Fruit fly (Drosophila melanogaster) whole organism, prepupa: ENCODE results near the gene AP-1gamma.

Experiments used
- Blimp-1 ChIP-seq: fragments of 200-800 bp; sonication (Bioruptor generic); optimal IDR thresholded peaks from 3 replicates; lab custom pipeline; 2017; ENCODE audit warnings: missing biosample characterization, missing genetic modification characterization, mild to moderate bottlenecking, moderate library complexity, missing genetic modification reagents
- CG10631 ChIP-seq: fragments of 200-800 bp; sonication (Bioruptor generic); optimal IDR thresholded peaks from 2 replicates; lab custom pipeline; 2016; ENCODE audit warnings: missing biosample characterization, missing genetic modification characterization
- CG10669 ChIP-seq: fragments of 200-800 bp; sonication (Bioruptor generic); optimal IDR thresholded peaks from 3 replicates; lab custom pipeline; 2018; ENCODE audit warnings: missing biosample characterization, mild to moderate bottlenecking, missing genetic modification characterization, moderate library complexity
- CG11294 ChIP-seq: fragments of 200-800 bp; sonication (Bioruptor generic); IDR thresholded peaks from 2 replicates; pipeline ENCODE4 v1.3.6; 2022; ENCODE audit warnings: missing biosample characterization, missing genetic modification characterization
- CG11762 ChIP-seq: fragments of 200-800 bp; sonication (Bioruptor generic); optimal IDR thresholded peaks from 3 replicates; lab custom pipeline; 2016; ENCODE audit warnings: missing biosample characterization, missing genetic modification characterization; ENCODE audit not compliant: insufficient read depth
- CG15336 ChIP-seq: fragments of 200-800 bp; sonication (Bioruptor generic); IDR thresholded peaks from 2 replicates; pipeline ENCODE4 v1.3.6; 2022; ENCODE audit warnings: missing biosample characterization, missing genetic modification characterization
- CG1621 ChIP-seq: fragments of 200-800 bp; sonication (Bioruptor generic); optimal IDR thresholded peaks from 3 replicates; lab custom pipeline; 2018; ENCODE audit warnings: missing biosample characterization, mild to moderate bottlenecking, missing genetic modification characterization
- CG16779 ChIP-seq: fragments of 200-800 bp; sonication (Bioruptor generic); optimal IDR thresholded peaks from 3 replicates; lab custom pipeline; 2017; ENCODE audit warnings: missing biosample characterization, mild to moderate bottlenecking, missing genetic modification characterization
- CG3032 ChIP-seq: fragments of 200-800 bp; optimal IDR thresholded peaks from 2 replicates; lab custom pipeline; 2019; ENCODE audit warnings: missing biosample characterization, mild to moderate bottlenecking, missing genetic modification characterization, moderate library complexity
- CG32006 ChIP-seq: fragments of 200-800 bp; sonication (Bioruptor generic); optimal IDR thresholded peaks from 3 replicates; lab custom pipeline; 2017; ENCODE audit warnings: missing biosample characterization, mild to moderate bottlenecking, missing genetic modification characterization
- CG34406 ChIP-seq: fragments of 200-800 bp; sonication (Bioruptor generic); optimal IDR thresholded peaks from 3 replicates; lab custom pipeline; 2016; ENCODE audit warnings: missing biosample characterization, missing genetic modification characterization
- CG3919 ChIP-seq: fragments of 200-800 bp; sonication (Bioruptor generic); optimal IDR thresholded peaks from 3 replicates; lab custom pipeline; 2016; ENCODE audit warnings: missing biosample characterization, missing genetic modification characterization
- CG6163 ChIP-seq: fragments of 200-800 bp; sonication (Bioruptor generic); IDR thresholded peaks from 3 replicates; pipeline ENCODE4 v1.3.6; 2022; ENCODE audit warnings: missing biosample characterization, missing genetic modification characterization
- CG6276 ChIP-seq: fragments of 200-800 bp; sonication (Bioruptor generic); optimal IDR thresholded peaks from 2 replicates; lab custom pipeline; 2017; ENCODE audit warnings: missing biosample characterization, mild to moderate bottlenecking, missing genetic modification characterization
- CG6792 ChIP-seq: fragments of 200-800 bp; sonication (Bioruptor generic); optimal IDR thresholded peaks from 3 replicates; lab custom pipeline; 2016; ENCODE audit warnings: missing biosample characterization, missing genetic modification characterization
- CG6808 ChIP-seq: fragments of 200-800 bp; sonication (Bioruptor generic); optimal IDR thresholded peaks from 3 replicates; lab custom pipeline; 2017; ENCODE audit warnings: missing biosample characterization, missing genetic modification characterization, mild to moderate bottlenecking, moderate library complexity, missing genetic modification reagents
- CG6854 ChIP-seq: fragments of 200-800 bp; sonication (Bioruptor generic); optimal IDR thresholded peaks from 2 replicates; lab custom pipeline; 2017; ENCODE audit warnings: missing biosample characterization, mild to moderate bottlenecking, missing genetic modification characterization
- CG7368 ChIP-seq: fragments of 200-800 bp; sonication (Bioruptor generic); optimal IDR thresholded peaks from 3 replicates; lab custom pipeline; 2016; ENCODE audit warnings: missing biosample characterization, missing genetic modification characterization
- CG8632 ChIP-seq: fragments of 200-800 bp; sonication (Bioruptor generic); optimal IDR thresholded peaks from 3 replicates; lab custom pipeline; 2016; ENCODE audit warnings: missing biosample characterization, missing genetic modification characterization
- CG9139 ChIP-seq: fragments of 200-800 bp; sonication (Bioruptor generic); optimal IDR thresholded peaks from 3 replicates; lab custom pipeline; 2017; ENCODE audit warnings: missing biosample characterization, mild to moderate bottlenecking, missing genetic modification characterization
- Eip75B ChIP-seq: fragments of 200-800 bp; sonication (Bioruptor generic); optimal IDR thresholded peaks from 3 replicates; lab custom pipeline; 2016; ENCODE audit warnings: missing biosample characterization, missing genetic modification characterization
- Eip93F ChIP-seq: fragments of 200-800 bp; sonication (Bioruptor generic); optimal IDR thresholded peaks from 2 replicates; lab custom pipeline; 2016; ENCODE audit warnings: missing biosample characterization, mild to moderate bottlenecking, missing genetic modification characterization
- Ets21C ChIP-seq: fragments of 200-800 bp; sonication (Bioruptor generic); optimal IDR thresholded peaks from 3 replicates; lab custom pipeline; 2016; ENCODE audit warnings: missing biosample characterization, missing genetic modification characterization
- Ets96B ChIP-seq: fragments of 200-800 bp; optimal IDR thresholded peaks from 2 replicates; lab custom pipeline; 2019; ENCODE audit warnings: missing biosample characterization, mild to moderate bottlenecking, missing genetic modification characterization, moderate library complexity
- Hr38 ChIP-seq: sonication (Bioruptor generic); optimal IDR thresholded peaks from 2 replicates; lab custom pipeline; 2016; ENCODE audit warnings: missing biosample characterization, missing genetic modification characterization
- Hr39 ChIP-seq: fragments of 200-800 bp; sonication (Bioruptor generic); optimal IDR thresholded peaks from 2 replicates; lab custom pipeline; 2016; ENCODE audit warnings: missing biosample characterization, missing genetic modification characterization
- Hr4 ChIP-seq: fragments of 200-800 bp; sonication (Bioruptor generic); optimal IDR thresholded peaks from 3 replicates; lab custom pipeline; 2016; ENCODE audit warnings: missing biosample characterization, missing genetic modification characterization
- Met ChIP-seq: fragments of 200-800 bp; sonication (Bioruptor generic); optimal IDR thresholded peaks from 3 replicates; lab custom pipeline; 2016; ENCODE audit warnings: missing biosample characterization, missing genetic modification characterization
- OdsH ChIP-seq: fragments of 200-800 bp; sonication (Bioruptor generic); optimal IDR thresholded peaks from 3 replicates; lab custom pipeline; 2016; ENCODE audit warnings: missing biosample characterization, missing genetic modification characterization
- Smox ChIP-seq: fragments of 200-800 bp; sonication (Bioruptor generic); optimal IDR thresholded peaks from 3 replicates; lab custom pipeline; 2016; ENCODE audit warnings: missing biosample characterization, missing genetic modification characterization
- Sox102F ChIP-seq: fragments of 200-800 bp; sonication (Bioruptor generic); optimal IDR thresholded peaks from 2 replicates; lab custom pipeline; 2016; ENCODE audit warnings: missing biosample characterization, mild to moderate bottlenecking, missing genetic modification characterization
- Sox15 ChIP-seq: fragments of 200-800 bp; sonication (Bioruptor generic); optimal IDR thresholded peaks from 3 replicates; lab custom pipeline; 2016; ENCODE audit warnings: missing biosample characterization, missing genetic modification characterization
- acj6 ChIP-seq: fragments of 200-800 bp; sonication (Bioruptor generic); optimal IDR thresholded peaks from 3 replicates; lab custom pipeline; 2016; ENCODE audit warnings: missing biosample characterization, missing genetic modification characterization
- dsx ChIP-seq: fragments of 200-800 bp; optimal IDR thresholded peaks from 3 replicates; lab custom pipeline; 2019; ENCODE audit warnings: missing biosample characterization, mild to moderate bottlenecking, missing genetic modification characterization, moderate library complexity; ENCODE audit not compliant: poor library complexity, severe bottlenecking
- eg ChIP-seq: fragments of 200-800 bp; sonication (Bioruptor generic); IDR thresholded peaks from 3 replicates; pipeline ENCODE4 v1.3.6; 2022; ENCODE audit warnings: missing biosample characterization, missing genetic modification characterization
- esn ChIP-seq: fragments of 200-800 bp; sonication (Bioruptor generic); optimal IDR thresholded peaks from 2 replicates; lab custom pipeline; 2016; ENCODE audit warnings: missing biosample characterization, mild to moderate bottlenecking, missing genetic modification characterization, moderate library complexity
- fd59A ChIP-seq: fragments of 200-800 bp; sonication (Bioruptor generic); optimal IDR thresholded peaks from 2 replicates; lab custom pipeline; 2017; ENCODE audit warnings: missing biosample characterization, mild to moderate bottlenecking, missing genetic modification characterization, missing genetic modification reagents
- fd85E ChIP-seq: fragments of 200-800 bp; sonication (Bioruptor generic); optimal IDR thresholded peaks from 3 replicates; lab custom pipeline; 2016; ENCODE audit warnings: missing biosample characterization, missing genetic modification characterization
- fkh ChIP-seq: fragments of 200-800 bp; sonication (Bioruptor generic); optimal IDR thresholded peaks from 3 replicates; lab custom pipeline; 2017; ENCODE audit warnings: missing biosample characterization, mild to moderate bottlenecking, missing genetic modification characterization, moderate library complexity
- net ChIP-seq: fragments of 200-800 bp; sonication (Bioruptor generic); optimal IDR thresholded peaks from 3 replicates; lab custom pipeline; 2016; ENCODE audit warnings: missing biosample characterization, missing genetic modification characterization
- pdm3 ChIP-seq: fragments of 200-800 bp; sonication (Bioruptor generic); optimal IDR thresholded peaks from 3 replicates; lab custom pipeline; 2016; ENCODE audit warnings: missing biosample characterization, missing genetic modification characterization
- salr ChIP-seq, 2 experiments: fragments of 200-800 bp; sonication (Bioruptor generic); optimal IDR thresholded peaks; 3 replicates each; lab custom pipeline; 2016 to 2018; ENCODE audit warnings: missing biosample characterization in 2 of 2, missing genetic modification characterization in 2 of 2, mild to moderate bottlenecking in 1 of 2
- spab ChIP-seq: fragments of 200-800 bp; sonication (Bioruptor generic); optimal IDR thresholded peaks from 2 replicates; lab custom pipeline; 2017; ENCODE audit warnings: missing biosample characterization, mild to moderate bottlenecking, missing genetic modification characterization, missing genetic modification reagents
- ss ChIP-seq, 2 experiments: fragments of 200-800 bp; sonication (Bioruptor generic); optimal IDR thresholded peaks; 2 replicates in 1 of 2; 3 replicates in 1 of 2; lab custom pipeline; 2017 to 2018; ENCODE audit warnings: mild to moderate bottlenecking in 2 of 2, missing biosample characterization in 2 of 2, missing genetic modification characterization in 2 of 2, moderate library complexity in 1 of 2
- topi ChIP-seq: fragments of 200-800 bp; sonication (Bioruptor generic); optimal IDR thresholded peaks from 3 replicates; lab custom pipeline; 2016; ENCODE audit warnings: missing biosample characterization, missing genetic modification characterization
- vri ChIP-seq: fragments of 200-800 bp; sonication (Bioruptor generic); optimal IDR thresholded peaks from 3 replicates; lab custom pipeline; 2016; ENCODE audit warnings: missing biosample characterization, mild to moderate bottlenecking, missing genetic modification characterization

AP-1gamma gene

DNA sequence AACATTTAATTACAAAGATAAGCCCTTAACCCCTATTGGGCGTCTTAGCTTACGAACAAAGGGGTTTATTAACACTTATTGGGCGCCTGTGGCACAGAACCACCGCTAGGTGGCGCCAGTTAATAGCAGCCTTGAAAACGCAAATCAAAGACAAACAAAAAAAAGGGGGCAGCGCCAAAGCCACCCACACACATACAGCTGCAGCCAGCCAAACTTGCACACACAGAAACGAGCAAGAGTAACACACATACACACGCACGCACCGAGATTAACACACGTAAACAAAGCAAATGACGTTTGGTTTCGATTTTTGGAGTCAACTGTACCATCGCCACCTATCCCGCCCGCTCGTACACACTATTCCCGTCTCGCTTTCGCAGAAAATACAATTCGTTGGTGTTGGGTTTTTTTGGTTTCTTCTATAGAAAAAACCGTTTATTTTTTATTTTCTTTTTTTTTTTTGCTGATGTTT is 43.7 kb downstream of the AP-1gamma start (continued):
- TF ChIP-seq Ets96B (tag; lab: Kevin White, UChicago) (no peak), ss (GFP tag; optimal IDR thresholded peaks at IDR 0.05; lab: Kevin White, UChicago) (peak; percentile 59 to 73), CG6163 (peak; percentile 64; the same call in 1 of the 3 replicates), acj6 (GFP tag; lab: Kevin White, UChicago) (peak; percentile 5), CG6808 (no peak), Eip75B (GFP tag; lab: Kevin White, UChicago) (peak; percentile 21), esn (GFP tag; lab: Kevin White, UChicago) (peak; percentile 49), CG32006 (GFP tag; lab: Kevin White, UChicago) (peak; percentile 42), Hr38 (no peak), CG6276 (GFP tag; lab: Kevin White, UChicago) (no peak), vri (GFP tag; lab: Kevin White, UChicago) (peak; percentile 83), salr (GFP tag; optimal IDR thresholded peaks at IDR 0.05; lab: Kevin White, UChicago) (no peak), Hr39 (GFP tag; lab: Kevin White, UChicago) (no peak), CG34406 (no peak), topi (GFP tag; lab: Kevin White, UChicago) (peak; percentile 24), dsx (GFP tag; lab: Kevin White, UChicago) (peak; percentile 4), eg (peak; percentile 72; the same call in 2 of the 3 replicates), spab (no peak), Met (no peak), Sox15 (GFP tag; lab: Kevin White, UChicago) (no peak), CG6854 (GFP tag; lab: Kevin White, UChicago) (peak; percentile 22), Eip93F (GFP tag; lab: Kevin White, UChicago) (no peak), CG10669 (GFP tag; lab: Kevin White, UChicago) (no peak), net (GFP tag; lab: Kevin White, UChicago) (peak; percentile 29), Hr4 (GFP tag; lab: Kevin White, UChicago) (no peak), pdm3 (GFP tag; lab: Kevin White, UChicago) (no peak), CG6792 (peak; percentile 2), CG9139 (GFP tag; lab: Kevin White, UChicago) (no peak), Blimp-1 (GFP tag; lab: Kevin White, UChicago) (no peak), CG15336 (peak; percentile 65), Sox102F (GFP tag; lab: Kevin White, UChicago) (no peak), CG16779 (peak; percentile 53), fd85E (GFP tag; lab: Kevin White, UChicago) (no peak), Ets21C (GFP tag; lab: Kevin White, UChicago) (no peak), CG7368 (no peak), CG10631 (no peak)
- TF ChIP-seq, all 60 proteins: peak for 28

- TF ChIP-seq spab (peak; percentile 66), CG6792 (peak; percentile 64), CG11762 (peak; percentile 28), CG34406 (peak; percentile 30), CG6276 (GFP tag; lab: Kevin White, UChicago) (peak; percentile 68), dsx (GFP tag; lab: Kevin White, UChicago) (peak; percentile 51), fkh (GFP tag; lab: Kevin White, UChicago) (no peak), CG7368 (peak; percentile 71), OdsH (GFP tag; lab: Kevin White, UChicago) (peak; percentile 64), CG11294 (GFP tag; lab: Robert Waterston, UW) (no peak), pdm3 (GFP tag; lab: Kevin White, UChicago) (peak; percentile 69), ss (GFP tag; optimal IDR thresholded peaks at IDR 0.05; lab: Kevin White, UChicago) (peak; percentile 70 to 72), fd85E (GFP tag; lab: Kevin White, UChicago) (no peak), CG15336 (peak; percentile 72), Eip75B (GFP tag; lab: Kevin White, UChicago) (peak; percentile 63), Smox (GFP tag; lab: Kevin White, UChicago) (peak; percentile 55), Sox102F (GFP tag; lab: Kevin White, UChicago) (peak; percentile 61), eg (peak; percentile 53; the same call in 2 of the 3 replicates), CG8632 (GFP tag; lab: Kevin White, UChicago) (peak; percentile 36), CG3032 (peak; percentile 75), CG10669 (GFP tag; lab: Kevin White, UChicago) (peak; percentile 81), Hr38 (no peak), CG16779 (no peak), CG1621 (tag; lab: Kevin White, UChicago) (peak; percentile 20), fd59A (GFP tag; lab: Kevin White, UChicago) (peak; percentile 13), Ets21C (GFP tag; lab: Kevin White, UChicago) (peak; percentile 24), CG32006 (GFP tag; lab: Kevin White, UChicago) (peak; percentile 69), salr (GFP tag; optimal IDR thresholded peaks at IDR 0.05; lab: Kevin White, UChicago) (peak in 1 of 2 experiments; percentile 68), acj6 (GFP tag; lab: Kevin White, UChicago) (peak; percentile 63), Met (peak; percentile 75), CG3919 (GFP tag; lab: Kevin White, UChicago) (peak; percentile 74)
Observed at dm6 chrX:9155134-9155533, 46.6 kb downstream of the AP-1gamma start.
